Worm (Caenorhabditis elegans) whole organism, late embryonic: ENCODE results near the gene let-413.
A peak's percentile ranks its signal among the peaks of the same experiment; 100 is the strongest.

Experiments
- C08G9.2 ChIP-seq: sonication (generic microtip); optimal IDR thresholded peaks from 2 replicates; lab custom pipeline; 2016; ENCODE audit warnings: mild to moderate bottlenecking, missing genetic modification characterization, moderate library complexity, missing compliant biosample characterization
- C38D4.7 ChIP-seq: fragments of 200-800 bp; sonication (Bioruptor generic); optimal IDR thresholded peaks from 2 replicates; lab custom pipeline; 2018; ENCODE audit warnings: mild to moderate bottlenecking, missing genetic modification characterization, moderate library complexity, missing compliant biosample characterization
- K09A11.1 ChIP-seq: sonication (generic microtip); optimal IDR thresholded peaks from 2 replicates; lab custom pipeline; 2017; ENCODE audit warnings: antibody characterized with exemption, mild to moderate bottlenecking, missing genetic modification characterization, missing compliant biosample characterization; ENCODE audit not compliant: insufficient read depth
- T23F11.4 ChIP-seq: fragments of 200-800 bp; sonication (Bioruptor generic); optimal IDR thresholded peaks from 2 replicates; lab custom pipeline; 2018; ENCODE audit warnings: mild to moderate bottlenecking, missing genetic modification characterization, missing compliant biosample characterization
- Y22D7AL.16 ChIP-seq: sonication (generic microtip); optimal IDR thresholded peaks from 2 replicates; lab custom pipeline; 2016; ENCODE audit warnings: missing genetic modification characterization, missing compliant biosample characterization
- ahr-1 ChIP-seq: sonication (generic microtip); optimal IDR thresholded peaks from 2 replicates; lab custom pipeline; 2016; ENCODE audit warnings: missing genetic modification characterization, missing compliant biosample characterization
- ama-1 ChIP-seq: fragments of 150-350 bp; optimal IDR thresholded peaks from 2 replicates; lab custom pipeline; 2014
- ceh-14 ChIP-seq: sonication (generic microtip); optimal IDR thresholded peaks from 2 replicates; lab custom pipeline; 2016; ENCODE audit warnings: missing genotype, missing genetic modification characterization, missing compliant biosample characterization
- ceh-18 ChIP-seq: sonication (generic microtip); optimal IDR thresholded peaks from 2 replicates; lab custom pipeline; 2016; ENCODE audit warnings: missing genetic modification characterization, missing compliant biosample characterization
- ceh-19 ChIP-seq: fragments of 200-800 bp; sonication (Bioruptor generic); optimal IDR thresholded peaks from 2 replicates; lab custom pipeline; 2018; ENCODE audit warnings: mild to moderate bottlenecking, missing genetic modification characterization, missing compliant biosample characterization
- ceh-2 ChIP-seq: sonication (generic microtip); optimal IDR thresholded peaks from 2 replicates; lab custom pipeline; 2016; ENCODE audit warnings: missing genotype, missing genetic modification characterization, missing compliant biosample characterization
- ceh-30 ChIP-seq: fragments of 150-350 bp; optimal IDR thresholded peaks from 2 replicates; lab custom pipeline; 2014; ENCODE audit warnings: missing biosample characterization, missing genetic modification characterization
- ceh-31 ChIP-seq: sonication (generic microtip); optimal IDR thresholded peaks from 2 replicates; lab custom pipeline; 2016; ENCODE audit warnings: missing genetic modification characterization, missing compliant biosample characterization
- ceh-34 ChIP-seq: sonication (generic microtip); optimal IDR thresholded peaks from 2 replicates; lab custom pipeline; 2016; ENCODE audit warnings: mild to moderate bottlenecking, missing genetic modification characterization, missing compliant biosample characterization
- ceh-45 ChIP-seq: fragments of 200-800 bp; sonication (Bioruptor generic); IDR thresholded peaks from 2 replicates; pipeline ENCODE4 v1.3.6; 2022; ENCODE audit warnings: missing genetic modification reagents, missing genetic modification characterization, missing compliant biosample characterization
- ceh-48 ChIP-seq: sonication (generic microtip); optimal IDR thresholded peaks from 2 replicates; lab custom pipeline; 2016; ENCODE audit warnings: missing genetic modification characterization, inconsistent platforms, missing compliant biosample characterization
- ceh-9 ChIP-seq: sonication (generic microtip); optimal IDR thresholded peaks from 2 replicates; lab custom pipeline; 2016; ENCODE audit warnings: mild to moderate bottlenecking, missing genetic modification characterization, inconsistent platforms, missing compliant biosample characterization
- che-1 ChIP-seq: sonication (generic microtip); optimal IDR thresholded peaks from 2 replicates; lab custom pipeline; 2016; ENCODE audit warnings: mild to moderate bottlenecking, missing genetic modification characterization, missing compliant biosample characterization
- dmd-4 ChIP-seq: sonication (generic microtip); optimal IDR thresholded peaks from 2 replicates; lab custom pipeline; 2016; ENCODE audit warnings: borderline replicate concordance, missing genetic modification characterization, missing compliant biosample characterization
- dve-1 ChIP-seq: sonication (generic microtip); optimal IDR thresholded peaks from 2 replicates; lab custom pipeline; 2017; ENCODE audit warnings: antibody characterized with exemption, mild to moderate bottlenecking, missing genetic modification characterization, missing compliant biosample characterization
- elt-4 ChIP-seq: sonication (generic microtip); optimal IDR thresholded peaks from 2 replicates; lab custom pipeline; 2016; ENCODE audit warnings: missing genetic modification characterization, missing compliant biosample characterization
- ets-4 ChIP-seq: sonication (generic microtip); optimal IDR thresholded peaks from 2 replicates; lab custom pipeline; 2016; ENCODE audit warnings: missing genetic modification characterization, missing compliant biosample characterization
- fax-1 ChIP-seq: sonication (generic microtip); optimal IDR thresholded peaks from 2 replicates; lab custom pipeline; 2016; ENCODE audit warnings: missing genotype, missing genetic modification characterization, missing compliant biosample characterization
- hlh-13 ChIP-seq: fragments of 200-800 bp; sonication (Bioruptor generic); optimal IDR thresholded peaks from 2 replicates; lab custom pipeline; 2018; ENCODE audit warnings: mild to moderate bottlenecking, missing genetic modification characterization, missing compliant biosample characterization
- hlh-30 ChIP-seq: sonication (generic microtip); optimal IDR thresholded peaks from 2 replicates; lab custom pipeline; 2017; ENCODE audit warnings: antibody characterized with exemption, missing genetic modification characterization, missing compliant biosample characterization; ENCODE audit not compliant: insufficient read depth
- hlh-6 ChIP-seq: sonication (generic microtip); optimal IDR thresholded peaks from 2 replicates; lab custom pipeline; 2016; ENCODE audit warnings: missing genotype, missing genetic modification characterization, missing compliant biosample characterization
- lim-6 ChIP-seq: sonication (generic microtip); optimal IDR thresholded peaks from 2 replicates; lab custom pipeline; 2016; ENCODE audit warnings: missing genetic modification characterization, missing compliant biosample characterization
- nfya-1 ChIP-seq: sonication (generic microtip); optimal IDR thresholded peaks from 2 replicates; lab custom pipeline; 2017; ENCODE audit warnings: missing genetic modification characterization, mild to moderate bottlenecking, missing compliant biosample characterization, antibody characterized with exemption, moderate library complexity
- nhr-11 ChIP-seq: fragments of 150-350 bp; optimal IDR thresholded peaks from 2 replicates; lab custom pipeline; 2014; ENCODE audit warnings: missing biosample characterization, missing genetic modification characterization
- nhr-232 ChIP-seq: sonication (generic microtip); optimal IDR thresholded peaks from 2 replicates; lab custom pipeline; 2016; ENCODE audit warnings: missing genetic modification characterization, missing compliant biosample characterization
- npax-4 ChIP-seq: sonication (generic microtip); optimal IDR thresholded peaks from 2 replicates; lab custom pipeline; 2016; ENCODE audit warnings: missing genetic modification characterization, missing compliant biosample characterization
- odd-2 ChIP-seq: sonication (generic microtip); optimal IDR thresholded peaks from 2 replicates; lab custom pipeline; 2017; ENCODE audit warnings: antibody characterized with exemption, mild to moderate bottlenecking, missing genetic modification characterization, missing compliant biosample characterization
- pag-3 ChIP-seq: sonication (generic microtip); optimal IDR thresholded peaks from 2 replicates; lab custom pipeline; 2016; ENCODE audit warnings: missing compliant biosample characterization, missing genetic modification characterization, borderline replicate concordance
- pha-4 ChIP-seq: fragments of 150-350 bp; optimal IDR thresholded peaks from 2 replicates; lab custom pipeline; 2018; ENCODE audit warnings: missing biosample characterization, missing genetic modification reagents, missing genetic modification characterization
- pqm-1 ChIP-seq: sonication (generic microtip); optimal IDR thresholded peaks from 2 replicates; lab custom pipeline; 2016; ENCODE audit warnings: missing genetic modification characterization, missing compliant biosample characterization
- pros-1 ChIP-seq: fragments of 150-350 bp; optimal IDR thresholded peaks from 2 replicates; lab custom pipeline; 2014; ENCODE audit warnings: missing biosample characterization, missing genetic modification reagents, missing genetic modification characterization
- ref-2 ChIP-seq: sonication (generic microtip); optimal IDR thresholded peaks from 2 replicates; lab custom pipeline; 2016; ENCODE audit warnings: missing genetic modification characterization, missing compliant biosample characterization
- rnt-1 ChIP-seq: sonication (generic microtip); optimal IDR thresholded peaks from 2 replicates; lab custom pipeline; 2016; ENCODE audit warnings: missing genetic modification characterization, missing compliant biosample characterization
- ttx-3 ChIP-seq: sonication (generic microtip); optimal IDR thresholded peaks from 2 replicates; lab custom pipeline; 2016; ENCODE audit warnings: missing genetic modification reagents, missing genetic modification characterization, missing compliant biosample characterization
- unc-3 ChIP-seq, 2 experiments: fragments of 200-800 bp in 1 of 2; sonication (Bioruptor generic) in 1 of 2; sonication (generic microtip) in 1 of 2; conservative IDR thresholded peaks in 1 of 2; optimal IDR thresholded peaks in 1 of 2; 2 replicates each; pipeline versions ENCODE4 v1.3.6 to Lab custom; 2016 to 2022; ENCODE audit warnings: missing compliant biosample characterization in 2 of 2, missing genetic modification characterization in 2 of 2, missing genetic modification reagents in 1 of 2
- unc-42 ChIP-seq: sonication (generic microtip); optimal IDR thresholded peaks from 2 replicates; lab custom pipeline; 2016; ENCODE audit warnings: missing genotype, missing genetic modification characterization, missing compliant biosample characterization
- unc-55 ChIP-seq: sonication (generic microtip); optimal IDR thresholded peaks from 2 replicates; lab custom pipeline; 2017; ENCODE audit warnings: missing biosample characterization, missing genetic modification reagents, missing genetic modification characterization
- unc-86 ChIP-seq: sonication (generic microtip); optimal IDR thresholded peaks from 2 replicates; lab custom pipeline; 2016; ENCODE audit warnings: missing genetic modification characterization, missing compliant biosample characterization
- zip-5 ChIP-seq: sonication (generic microtip); optimal IDR thresholded peaks from 2 replicates; lab custom pipeline; 2016; ENCODE audit warnings: missing genetic modification characterization, missing compliant biosample characterization
- ztf-16 ChIP-seq: sonication (generic microtip); optimal IDR thresholded peaks from 2 replicates; lab custom pipeline; 2017; ENCODE audit warnings: missing genetic modification characterization, missing compliant biosample characterization

The let-413 gene

ce11 chrV:8000929-8001513 is 23.4 kb upstream of the let-413 start, which contains the start of gene Y97E10AR.1 (continued):
- TF ChIP-seq zip-5 (tag; lab: Kevin White, UChicago): no peak
- peak; percentile 18 for TF ChIP-seq C08G9.2 (tag; lab: Kevin White, UChicago)
- TF ChIP-seq rnt-1: peak; percentile 58
- TF ChIP-seq unc-55: peak; percentile 67
- peak; percentile 31 for TF ChIP-seq C38D4.7 (GFP tag; lab: Kevin White, UChicago)
- TF ChIP-seq ceh-34 (tag; lab: Kevin White, UChicago): peak; percentile 80
- TF ChIP-seq pros-1 (tag; lab: Kevin White, UChicago): peak; percentile 68
- no peak for TF ChIP-seq Y22D7AL.16
- no peak for TF ChIP-seq ceh-45
- peak; percentile 78 for TF ChIP-seq ceh-19 (GFP tag; lab: Kevin White, UChicago)
- TF ChIP-seq odd-2 (tag; lab: Kevin White, UChicago): no peak
- peak; percentile 70 for TF ChIP-seq dve-1
- peak; percentile 92 for TF ChIP-seq hlh-30 (tag; lab: Kevin White, UChicago)
- no peak for TF ChIP-seq npax-4
- TF ChIP-seq pha-4: no peak
- no peak for TF ChIP-seq ceh-9 (tag; lab: Kevin White, UChicago)
- no peak for TF ChIP-seq dmd-4
- TF ChIP-seq nfya-1 (tag; lab: Kevin White, UChicago): peak; percentile 86
- no peak for TF ChIP-seq che-1 (tag; lab: Kevin White, UChicago)
- peak; percentile 89 for TF ChIP-seq ceh-31 (tag; lab: Kevin White, UChicago)
- TF ChIP-seq T23F11.4: no peak
- TF ChIP-seq ama-1 (lab: Kevin White, UChicago): no peak
- peak; percentile 86 for TF ChIP-seq unc-42 (tag; lab: Kevin White, UChicago)
- TF ChIP-seq ceh-2 (tag; lab: Kevin White, UChicago): peak; percentile 34
- TF ChIP-seq K09A11.1 (tag; lab: Kevin White, UChicago): peak; percentile 39
- TF ChIP-seq unc-86 (tag; lab: Kevin White, UChicago): no peak
- TF ChIP-seq ceh-48 (tag; lab: Kevin White, UChicago): peak; percentile 39
- TF ChIP-seq ets-4 (tag; lab: Kevin White, UChicago): peak; percentile 61
- TF ChIP-seq ceh-30 (tag; lab: Kevin White, UChicago): peak; percentile 50
- peak; percentile 98 for TF ChIP-seq ceh-18
- TF ChIP-seq pag-3 (tag; lab: Kevin White, UChicago): peak; percentile 3
- no peak for TF ChIP-seq lim-6 (tag; lab: Kevin White, UChicago)
- no peak for TF ChIP-seq ztf-16 (tag; lab: Kevin White, UChicago)
- no peak for TF ChIP-seq unc-3 (GFP tag; conservative IDR thresholded peaks at IDR 0.05; lab: Robert Waterston, UW)
- peak; percentile 47 for TF ChIP-seq unc-3 (tag; optimal IDR thresholded peaks at IDR 0.05; lab: Kevin White, UChicago)
- TF ChIP-seq ref-2 (tag; lab: Kevin White, UChicago): peak; percentile 53
- no peak for TF ChIP-seq hlh-13
- TF ChIP-seq ahr-1: no peak
- no peak for TF ChIP-seq elt-4 (tag; lab: Kevin White, UChicago)
- peak; percentile 12 for TF ChIP-seq pqm-1 (tag; lab: Kevin White, UChicago)

- no peak for TF ChIP-seq hlh-30 (tag; lab: Kevin White, UChicago)
- no peak for TF ChIP-seq pros-1 (tag; lab: Kevin White, UChicago)
- no peak for TF ChIP-seq nhr-232 (tag; lab: Kevin White, UChicago)
- no peak for TF ChIP-seq hlh-6 (tag; lab: Kevin White, UChicago)
- no peak for TF ChIP-seq pha-4
- no peak for TF ChIP-seq che-1 (tag; lab: Kevin White, UChicago)
- TF ChIP-seq fax-1 (tag; lab: Kevin White, UChicago): no peak
- TF ChIP-seq ceh-19 (GFP tag; lab: Kevin White, UChicago): no peak
- TF ChIP-seq ttx-3 (tag; lab: Kevin White, UChicago): no peak
- no peak for TF ChIP-seq ceh-2 (tag; lab: Kevin White, UChicago)
- TF ChIP-seq ceh-14 (tag; lab: Kevin White, UChicago): no peak
- TF ChIP-seq npax-4: no peak
- no peak for TF ChIP-seq nhr-11 (tag; lab: Kevin White, UChicago)
Measured at ce11 chrV:7995878-7996277, 18.3 kb upstream of the let-413 start, which contains the start of gene Y97E10AR.2. Y97E10AR.2 (plus strand) TSS chrV:7996178.
